Worm (Caenorhabditis elegans) whole organism, late embryonic: ENCODE measurements around the gene R11G1.2.
A peak's percentile ranks its signal among the peaks of the same experiment; 100 is the strongest.

Source experiments
- C38D4.7 ChIP-seq: fragments of 200-800 bp; sonication (Bioruptor generic); optimal IDR thresholded peaks from 2 replicates; lab custom pipeline; 2018; ENCODE audit warnings: mild to moderate bottlenecking, missing genetic modification characterization, moderate library complexity, missing compliant biosample characterization
- K02D7.2 ChIP-seq: sonication (generic microtip); optimal IDR thresholded peaks from 2 replicates; lab custom pipeline; 2017; ENCODE audit warnings: mild to moderate bottlenecking, missing genetic modification characterization, missing compliant biosample characterization
- Y22D7AL.16 ChIP-seq: sonication (generic microtip); optimal IDR thresholded peaks from 2 replicates; lab custom pipeline; 2016; ENCODE audit warnings: missing genetic modification characterization, missing compliant biosample characterization
- ahr-1 ChIP-seq: sonication (generic microtip); optimal IDR thresholded peaks from 2 replicates; lab custom pipeline; 2016; ENCODE audit warnings: missing genetic modification characterization, missing compliant biosample characterization
- ama-1 ChIP-seq: fragments of 150-350 bp; optimal IDR thresholded peaks from 2 replicates; lab custom pipeline; 2014
- ceh-14 ChIP-seq: sonication (generic microtip); optimal IDR thresholded peaks from 2 replicates; lab custom pipeline; 2016; ENCODE audit warnings: missing genotype, missing genetic modification characterization, missing compliant biosample characterization
- ceh-24 ChIP-seq: sonication (generic microtip); optimal IDR thresholded peaks from 2 replicates; lab custom pipeline; 2016; ENCODE audit warnings: mild to moderate bottlenecking, missing genetic modification characterization, missing compliant biosample characterization
- ceh-31 ChIP-seq: sonication (generic microtip); optimal IDR thresholded peaks from 2 replicates; lab custom pipeline; 2016; ENCODE audit warnings: missing genetic modification characterization, missing compliant biosample characterization
- ceh-34 ChIP-seq: sonication (generic microtip); optimal IDR thresholded peaks from 2 replicates; lab custom pipeline; 2016; ENCODE audit warnings: mild to moderate bottlenecking, missing genetic modification characterization, missing compliant biosample characterization
- ceh-6 ChIP-seq: fragments of 200-800 bp; sonication (Bioruptor generic); optimal IDR thresholded peaks from 2 replicates; lab custom pipeline; 2018; ENCODE audit warnings: mild to moderate bottlenecking, missing genetic modification characterization, missing compliant biosample characterization
- elt-4 ChIP-seq: sonication (generic microtip); optimal IDR thresholded peaks from 2 replicates; lab custom pipeline; 2016; ENCODE audit warnings: missing genetic modification characterization, missing compliant biosample characterization
- eyg-1 ChIP-seq: sonication (generic microtip); optimal IDR thresholded peaks from 2 replicates; lab custom pipeline; 2016; ENCODE audit warnings: missing genotype, missing genetic modification characterization, missing compliant biosample characterization
- fkh-6 ChIP-seq: sonication (generic microtip); optimal IDR thresholded peaks from 2 replicates; lab custom pipeline; 2016; ENCODE audit warnings: missing genetic modification characterization, missing compliant biosample characterization
- gmeb-2 ChIP-seq: sonication (generic microtip); optimal IDR thresholded peaks from 2 replicates; lab custom pipeline; 2016; ENCODE audit warnings: missing genetic modification characterization, inconsistent platforms, missing compliant biosample characterization
- hlh-13 ChIP-seq: fragments of 200-800 bp; sonication (Bioruptor generic); optimal IDR thresholded peaks from 2 replicates; lab custom pipeline; 2018; ENCODE audit warnings: mild to moderate bottlenecking, missing genetic modification characterization, missing compliant biosample characterization
- hlh-15 ChIP-seq: sonication (generic microtip); optimal IDR thresholded peaks from 2 replicates; lab custom pipeline; 2016; ENCODE audit warnings: missing genetic modification characterization, missing compliant biosample characterization
- hlh-6 ChIP-seq: sonication (generic microtip); optimal IDR thresholded peaks from 2 replicates; lab custom pipeline; 2016; ENCODE audit warnings: missing genotype, missing genetic modification characterization, missing compliant biosample characterization
- lim-6 ChIP-seq: sonication (generic microtip); optimal IDR thresholded peaks from 2 replicates; lab custom pipeline; 2016; ENCODE audit warnings: missing genetic modification characterization, missing compliant biosample characterization
- lin-11 ChIP-seq: fragments of 200-800 bp; sonication (Bioruptor generic); optimal IDR thresholded peaks from 2 replicates; lab custom pipeline; 2018; ENCODE audit warnings: mild to moderate bottlenecking, missing genetic modification characterization, missing compliant biosample characterization
- madf-2 ChIP-seq: sonication (generic microtip); optimal IDR thresholded peaks from 2 replicates; lab custom pipeline; 2017; ENCODE audit warnings: missing genetic modification characterization, missing compliant biosample characterization
- nhr-11 ChIP-seq: fragments of 150-350 bp; optimal IDR thresholded peaks from 2 replicates; lab custom pipeline; 2014; ENCODE audit warnings: missing biosample characterization, missing genetic modification characterization
- nhr-232 ChIP-seq: sonication (generic microtip); optimal IDR thresholded peaks from 2 replicates; lab custom pipeline; 2016; ENCODE audit warnings: missing genetic modification characterization, missing compliant biosample characterization
- npax-4 ChIP-seq: sonication (generic microtip); optimal IDR thresholded peaks from 2 replicates; lab custom pipeline; 2016; ENCODE audit warnings: missing genetic modification characterization, missing compliant biosample characterization
- pat-9 ChIP-seq: fragments of 200-800 bp; sonication (Bioruptor generic); optimal IDR thresholded peaks from 2 replicates; lab custom pipeline; 2018; ENCODE audit warnings: mild to moderate bottlenecking, missing genetic modification characterization, moderate library complexity, missing compliant biosample characterization
- pax-1 ChIP-seq: fragments of 150-350 bp; optimal IDR thresholded peaks from 2 replicates; lab custom pipeline; 2014; ENCODE audit warnings: missing biosample characterization, missing genetic modification characterization
- pha-4 ChIP-seq: fragments of 150-350 bp; optimal IDR thresholded peaks from 2 replicates; lab custom pipeline; 2018; ENCODE audit warnings: missing biosample characterization, missing genetic modification reagents, missing genetic modification characterization
- pqm-1 ChIP-seq: sonication (generic microtip); optimal IDR thresholded peaks from 2 replicates; lab custom pipeline; 2016; ENCODE audit warnings: missing genetic modification characterization, missing compliant biosample characterization
- pros-1 ChIP-seq: fragments of 150-350 bp; optimal IDR thresholded peaks from 2 replicates; lab custom pipeline; 2014; ENCODE audit warnings: missing biosample characterization, missing genetic modification reagents, missing genetic modification characterization
- rnt-1 ChIP-seq: sonication (generic microtip); optimal IDR thresholded peaks from 2 replicates; lab custom pipeline; 2016; ENCODE audit warnings: missing genetic modification characterization, missing compliant biosample characterization
- sox-4 ChIP-seq: sonication (generic microtip); optimal IDR thresholded peaks from 2 replicates; lab custom pipeline; 2017; ENCODE audit warnings: mild to moderate bottlenecking, missing genetic modification characterization, inconsistent platforms, missing compliant biosample characterization
- tbx-2 ChIP-seq: sonication (generic microtip); optimal IDR thresholded peaks from 2 replicates; lab custom pipeline; 2016; ENCODE audit warnings: missing genetic modification characterization, missing compliant biosample characterization
- unc-3 ChIP-seq, 2 experiments: fragments of 200-800 bp in 1 of 2; sonication (Bioruptor generic) in 1 of 2; sonication (generic microtip) in 1 of 2; conservative IDR thresholded peaks in 1 of 2; optimal IDR thresholded peaks in 1 of 2; 2 replicates each; pipeline versions ENCODE4 v1.3.6 to Lab custom; 2016 to 2022; ENCODE audit warnings: missing compliant biosample characterization in 2 of 2, missing genetic modification characterization in 2 of 2, missing genetic modification reagents in 1 of 2
- unc-42 ChIP-seq: sonication (generic microtip); optimal IDR thresholded peaks from 2 replicates; lab custom pipeline; 2016; ENCODE audit warnings: missing genotype, missing genetic modification characterization, missing compliant biosample characterization
- unc-55 ChIP-seq: sonication (generic microtip); optimal IDR thresholded peaks from 2 replicates; lab custom pipeline; 2017; ENCODE audit warnings: missing biosample characterization, missing genetic modification reagents, missing genetic modification characterization
- zip-5 ChIP-seq: sonication (generic microtip); optimal IDR thresholded peaks from 2 replicates; lab custom pipeline; 2016; ENCODE audit warnings: missing genetic modification characterization, missing compliant biosample characterization

Gene R11G1.2

DNA sequence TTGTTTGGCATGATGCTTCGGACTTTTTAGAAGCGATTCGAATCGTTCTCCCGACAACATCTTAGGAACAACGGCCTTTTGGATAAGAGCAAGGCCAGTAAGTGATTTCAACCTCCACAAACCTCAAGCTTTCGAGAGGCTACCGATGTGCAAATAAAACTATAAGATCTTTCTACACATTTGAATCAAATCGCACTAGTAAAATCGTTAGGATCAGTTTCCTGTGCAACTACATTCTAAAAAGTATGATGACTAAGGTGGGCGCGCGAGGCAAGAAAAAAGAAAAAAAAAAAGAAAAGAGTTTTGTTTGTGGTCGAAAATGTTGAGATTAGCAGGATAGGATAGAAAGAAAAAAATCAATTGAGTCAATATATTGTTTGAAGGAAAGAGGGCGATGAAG lies 5.6 kb upstream of the R11G1.2 start, which contains the start of gene tmem-24:
tmem-24 (minus strand) TSS at position 101 of the 400 bp plus-strand sequence.
- TF ChIP-seq lin-11 (tag; lab: Kevin White, UChicago) (no peak), madf-2 (tag; lab: Kevin White, UChicago) (no peak), npax-4 (no peak), zip-5 (tag; lab: Kevin White, UChicago) (no peak), unc-42 (no peak), pha-4 (no peak), fkh-6 (tag; lab: Kevin White, UChicago) (no peak), lim-6 (tag; lab: Kevin White, UChicago) (no peak), K02D7.2 (tag; lab: Kevin White, UChicago) (no peak), ceh-14 (tag; lab: Kevin White, UChicago) (no peak), pros-1 (tag; lab: Kevin White, UChicago) (no peak), nhr-232 (tag; lab: Kevin White, UChicago) (no peak), hlh-13 (no peak), eyg-1 (tag; lab: Kevin White, UChicago) (no peak), hlh-15 (tag; lab: Kevin White, UChicago) (no peak), ceh-24 (tag; lab: Kevin White, UChicago) (no peak)

DNA sequence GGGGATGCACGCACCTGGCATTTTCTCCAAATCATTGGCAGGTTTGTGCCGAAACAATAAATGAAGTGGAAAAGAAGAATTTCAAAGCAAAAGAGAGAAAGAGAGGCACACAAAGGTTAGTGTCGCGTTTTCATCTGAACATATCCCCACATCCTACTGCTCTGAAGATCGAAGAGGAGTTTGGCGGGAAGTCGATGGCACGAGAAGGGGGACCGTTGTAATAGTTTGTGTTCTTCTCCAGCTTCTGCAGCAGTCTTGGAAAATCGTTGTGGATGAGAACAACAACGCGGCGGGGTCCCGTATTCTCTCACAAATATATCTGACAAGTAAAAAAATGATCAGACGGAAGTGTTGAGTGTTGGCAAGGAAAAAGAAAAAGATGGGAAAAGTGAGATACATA lies 4.5 kb upstream of the R11G1.2 start:
- TF ChIP-seq zip-5 (tag; lab: Kevin White, UChicago) (no peak), ama-1 (lab: Kevin White, UChicago) (peak; percentile 9)

DNA sequence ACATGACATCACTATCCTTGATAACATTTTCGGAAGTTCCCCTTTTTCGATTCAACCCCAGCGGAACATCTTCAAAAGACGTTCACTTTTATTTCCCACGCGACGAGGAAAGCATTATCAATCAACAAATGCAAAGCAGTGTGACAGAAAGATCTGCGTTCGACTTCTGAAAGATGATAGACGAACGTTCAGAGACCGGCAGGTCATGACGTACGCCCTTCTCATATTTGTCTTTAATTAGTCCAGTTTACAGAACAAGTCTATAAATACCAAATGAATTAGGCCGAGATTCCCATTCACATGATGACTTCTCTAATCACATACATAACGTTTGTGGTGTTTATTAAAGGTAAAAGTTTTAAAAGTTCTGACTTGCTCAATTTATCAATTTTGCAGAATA lies 4.2 kb downstream of the R11G1.2 start, which contains the start of gene R11G1.11:
R11G1.11 (plus strand) TSS at position 301 of the 400 bp plus-strand sequence.
- TF ChIP-seq ceh-14 (tag; lab: Kevin White, UChicago) (no peak), fkh-6 (tag; lab: Kevin White, UChicago) (no peak), C38D4.7 (no peak), elt-4 (tag; lab: Kevin White, UChicago) (no peak), ceh-31 (no peak), Y22D7AL.16 (tag; lab: Kevin White, UChicago) (no peak)

- TF ChIP-seq hlh-6 (no peak), fkh-6 (tag; lab: Kevin White, UChicago) (no peak), rnt-1 (tag; lab: Kevin White, UChicago) (no peak), ahr-1 (tag; lab: Kevin White, UChicago) (no peak), pax-1 (no peak), pros-1 (tag; lab: Kevin White, UChicago) (no peak), gmeb-2 (tag; lab: Kevin White, UChicago) (no peak), hlh-15 (tag; lab: Kevin White, UChicago) (no peak), nhr-232 (tag; lab: Kevin White, UChicago) (no peak), unc-3 (GFP tag; conservative IDR thresholded peaks at IDR 0.05; lab: Robert Waterston, UW) (no peak), unc-3 (tag; optimal IDR thresholded peaks at IDR 0.05; lab: Kevin White, UChicago) (no peak), unc-42 (no peak), ceh-34 (no peak), unc-55 (GFP tag; lab: Kevin White, UChicago) (no peak), ceh-6 (GFP tag; lab: Kevin White, UChicago) (no peak), sox-4 (tag; lab: Kevin White, UChicago) (no peak)
Observed at ce11 chrX:3655972-3656371, 5.6 kb downstream of the R11G1.2 start, which contains the start of gene R11G1.7. TSS of gene R11G1.7 (plus strand) at chrX:3656272.

- TF ChIP-seq nhr-11 (tag; lab: Kevin White, UChicago): no peak
Observed at ce11 chrX:3659192-3659591, 8.8 kb downstream of the R11G1.2 start, which contains the start of gene R11G1.1. TSS of gene R11G1.1 (plus strand) at chrX:3659492.

ce11 chrX:3668842-3669241 lies 18.4 kb downstream of the R11G1.2 start, which contains the start of gene snet-1:
TSS of gene snet-1 (minus strand) at chrX:3668942.
- no peak for TF ChIP-seq pat-9 (tag; lab: Kevin White, UChicago)
- TF ChIP-seq tbx-2: no peak
- TF ChIP-seq pqm-1 (tag; lab: Kevin White, UChicago): no peak
- no peak for TF ChIP-seq ama-1 (lab: Kevin White, UChicago)
- TF ChIP-seq, all 69 proteins: peak for 0
